Fruit fly (Drosophila melanogaster) whole organism, pupa: ENCODE measurements around the gene CG43307.

Experiments used
- CG10348 ChIP-seq: fragments of 200-800 bp; sonication (Bioruptor generic); IDR thresholded peaks from 2 replicates; pipeline ENCODE4 v1.3.6; 2022; ENCODE audit warnings: missing biosample characterization, missing genetic modification characterization
- CG12605 ChIP-seq: fragments of 200-800 bp; sonication (Bioruptor generic); IDR thresholded peaks from 2 replicates; pipeline ENCODE4 v1.3.6; 2022; ENCODE audit warnings: missing biosample characterization, missing genetic modification characterization
- CG13204 ChIP-seq: fragments of 200-800 bp; sonication (Bioruptor generic); optimal IDR thresholded peaks from 2 replicates; lab custom pipeline; 2018; ENCODE audit warnings: missing biosample characterization, mild to moderate bottlenecking, missing genetic modification characterization, moderate library complexity
- CG14655 ChIP-seq: fragments of 200-800 bp; sonication (Bioruptor generic); optimal IDR thresholded peaks from 3 replicates; lab custom pipeline; 2017; ENCODE audit warnings: mild to moderate bottlenecking, missing biosample characterization, missing genetic modification reagents, missing genetic modification characterization
- CG15710 ChIP-seq: fragments of 200-800 bp; sonication (Bioruptor generic); optimal IDR thresholded peaks from 2 replicates; lab custom pipeline; 2018; ENCODE audit warnings: missing biosample characterization, mild to moderate bottlenecking, missing genetic modification characterization, moderate library complexity
- CG17806 ChIP-seq: fragments of 200-800 bp; sonication (Bioruptor generic); optimal IDR thresholded peaks from 2 replicates; lab custom pipeline; 2018; ENCODE audit warnings: missing biosample characterization, mild to moderate bottlenecking, missing genetic modification characterization, moderate library complexity
- CG32121 ChIP-seq: fragments of 200-800 bp; sonication (Bioruptor generic); IDR thresholded peaks from 2 replicates; pipeline ENCODE4 v1.3.6; 2022; ENCODE audit warnings: missing biosample characterization, missing genetic modification characterization
- CG34367 ChIP-seq: fragments of 200-800 bp; sonication (Bioruptor generic); optimal IDR thresholded peaks from 2 replicates; lab custom pipeline; 2018; ENCODE audit warnings: missing biosample characterization, mild to moderate bottlenecking, missing genetic modification characterization
- CG4496 ChIP-seq: fragments of 200-800 bp; sonication (Bioruptor generic); IDR thresholded peaks from 3 replicates; pipeline ENCODE4 v1.3.6; 2022; ENCODE audit warnings: missing biosample characterization, missing genetic modification characterization
- CG8159 ChIP-seq: fragments of 200-800 bp; sonication (Bioruptor generic); optimal IDR thresholded peaks from 3 replicates; lab custom pipeline; 2018; ENCODE audit warnings: missing biosample characterization, mild to moderate bottlenecking, missing genetic modification characterization, moderate library complexity
- CG8301 ChIP-seq: fragments of 200-800 bp; sonication (Bioruptor generic); optimal IDR thresholded peaks from 2 replicates; lab custom pipeline; 2018; ENCODE audit warnings: missing biosample characterization, mild to moderate bottlenecking, missing genetic modification characterization
- CG9948 ChIP-seq: fragments of 200-800 bp; sonication (Bioruptor generic); optimal IDR thresholded peaks from 2 replicates; lab custom pipeline; 2018; ENCODE audit warnings: missing biosample characterization, mild to moderate bottlenecking, missing genetic modification characterization, moderate library complexity
- D1 ChIP-seq: fragments of 200-800 bp; sonication (Bioruptor generic); optimal IDR thresholded peaks from 2 replicates; lab custom pipeline; 2018; ENCODE audit warnings: missing biosample characterization, mild to moderate bottlenecking, missing genetic modification characterization, moderate library complexity
- EcR ChIP-seq: fragments of 200-800 bp; sonication (Bioruptor generic); optimal IDR thresholded peaks from 3 replicates; lab custom pipeline; 2019; ENCODE audit warnings: missing biosample characterization, missing genetic modification characterization, mild to moderate bottlenecking, moderate library complexity, missing genetic modification reagents
- Ets98B ChIP-seq: fragments of 200-800 bp; sonication (Bioruptor generic); IDR thresholded peaks from 2 replicates; pipeline ENCODE4 v1.3.6; 2022; ENCODE audit warnings: missing biosample characterization, missing genetic modification characterization
- Pif1A ChIP-seq: fragments of 200-800 bp; sonication (Bioruptor generic); optimal IDR thresholded peaks from 3 replicates; lab custom pipeline; 2016; ENCODE audit warnings: missing biosample characterization, missing genetic modification characterization
- Pif1B ChIP-seq: fragments of 200-800 bp; sonication (Bioruptor generic); optimal IDR thresholded peaks from 3 replicates; lab custom pipeline; 2016; ENCODE audit warnings: missing biosample characterization, missing genetic modification characterization
- Snoo ChIP-seq: fragments of 200-800 bp; sonication (Bioruptor generic); optimal IDR thresholded peaks from 3 replicates; lab custom pipeline; 2017; ENCODE audit warnings: missing biosample characterization, mild to moderate bottlenecking, missing genetic modification characterization, inconsistent platforms
- fd96Ca ChIP-seq: fragments of 200-800 bp; sonication (Bioruptor generic); IDR thresholded peaks from 3 replicates; pipeline ENCODE4 v1.3.6; 2022; ENCODE audit warnings: missing biosample characterization, missing genetic modification characterization
- gl ChIP-seq: fragments of 200-800 bp; sonication (Bioruptor generic); optimal IDR thresholded peaks from 2 replicates; lab custom pipeline; 2018; ENCODE audit warnings: missing biosample characterization, mild to moderate bottlenecking, missing genetic modification characterization
- rn ChIP-seq: fragments of 200-800 bp; sonication (Bioruptor generic); IDR thresholded peaks from 2 replicates; pipeline ENCODE4 v1.3.6; 2022; ENCODE audit warnings: missing biosample characterization, missing genetic modification characterization

The CG43307 gene

DNA sequence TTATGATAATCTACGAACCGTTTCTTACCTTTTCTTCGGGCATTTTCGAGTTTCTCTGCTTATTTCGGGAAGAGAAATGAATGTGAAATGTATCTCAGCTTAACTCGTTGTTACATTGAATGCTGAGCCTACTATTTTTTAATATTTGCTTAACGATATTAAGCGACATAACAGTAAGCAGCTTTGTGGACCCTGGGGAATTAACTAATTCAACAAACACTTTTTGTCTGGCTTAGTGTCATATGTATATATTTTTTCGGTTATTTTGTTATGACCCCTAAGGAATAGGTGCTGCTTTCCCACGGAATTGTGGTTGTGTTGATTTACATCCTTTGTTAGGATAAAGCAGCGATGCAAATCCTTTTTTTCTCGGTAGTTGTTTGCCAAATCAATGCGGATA is 7.0 kb downstream of the CG43307 start, which contains the start of gene COX6CL:
COX6CL (minus strand) TSS at position 101 of the 400 bp plus-strand sequence.
- TF ChIP-seq gl (no peak), D1 (no peak), CG13204 (GFP tag; lab: Kevin White, UChicago) (no peak), fd96Ca (no peak), CG10348 (GFP tag; lab: Robert Waterston, UW) (no peak), CG32121 (no peak), CG14655 (no peak), Pif1B (GFP tag; lab: Kevin White, UChicago) (no peak), CG15710 (tag; lab: Kevin White, UChicago) (no peak), Snoo (tag; lab: Kevin White, UChicago) (no peak), CG17806 (tag; lab: Kevin White, UChicago) (no peak), Pif1A (GFP tag; lab: Kevin White, UChicago) (no peak), CG34367 (tag; lab: Kevin White, UChicago) (no peak), CG4496 (no peak), EcR (no peak), Ets98B (no peak), rn (GFP tag; lab: Robert Waterston, UW) (no peak), CG8159 (tag; lab: Kevin White, UChicago) (no peak)
- TF ChIP-seq, all 21 proteins: peak for 0

DNA sequence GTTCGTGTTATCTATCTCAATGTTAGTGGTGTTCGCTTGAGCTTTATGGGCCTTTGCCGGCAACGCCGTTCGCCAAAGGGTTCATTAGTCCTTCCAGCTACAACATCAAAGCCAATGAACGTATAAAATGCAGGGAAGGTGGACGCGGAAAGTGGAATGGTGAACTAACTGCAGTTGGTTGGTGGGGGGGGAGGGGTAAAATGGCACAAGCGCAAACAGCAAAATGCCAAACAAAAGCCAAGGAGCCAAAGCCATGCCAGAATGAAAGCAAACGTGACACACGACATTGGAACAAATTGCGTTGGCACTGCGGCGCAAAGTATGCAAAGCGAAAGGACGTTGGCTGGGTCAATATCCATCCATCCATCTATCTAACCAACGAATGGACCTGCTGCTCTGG is 9.6 kb downstream of the CG43307 start:
- TF ChIP-seq CG10348 (GFP tag; lab: Robert Waterston, UW), result no peak
- no peak for TF ChIP-seq CG17806 (tag; lab: Kevin White, UChicago)
- no peak for TF ChIP-seq D1
- TF ChIP-seq Pif1A (GFP tag; lab: Kevin White, UChicago), result no peak
- no peak for TF ChIP-seq fd96Ca
- TF ChIP-seq CG32121, result no peak
- no peak for TF ChIP-seq gl
- no peak for TF ChIP-seq Ets98B
- TF ChIP-seq Pif1B (GFP tag; lab: Kevin White, UChicago), result no peak
- TF ChIP-seq CG15710 (tag; lab: Kevin White, UChicago), result no peak
- TF ChIP-seq CG8159 (tag; lab: Kevin White, UChicago), result no peak

DNA sequence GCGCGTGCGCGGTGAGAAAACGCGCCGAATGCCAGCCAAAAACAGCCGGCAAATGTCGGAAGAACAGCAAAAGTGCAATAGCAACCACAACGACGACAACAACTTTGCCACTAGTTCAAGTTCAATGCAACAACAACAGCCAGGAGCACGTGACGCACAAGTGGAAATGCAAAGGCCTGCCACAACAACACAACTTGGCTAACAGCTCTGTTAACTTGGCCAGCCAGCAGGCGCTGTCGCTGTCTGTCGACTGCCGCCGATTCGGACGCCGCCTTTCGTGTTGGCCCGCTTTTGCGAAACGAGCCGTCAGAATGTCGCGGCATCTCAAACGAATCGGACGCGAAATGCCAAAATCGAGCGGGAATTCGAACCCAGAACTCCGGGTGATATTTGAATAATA is 12.3 kb downstream of the CG43307 start, which contains the start of gene TrissinR:
TrissinR (plus strand) TSS at position 301 of the 400 bp plus-strand sequence.
- TF ChIP-seq gl (no peak), rn (GFP tag; lab: Robert Waterston, UW) (no peak), EcR (no peak), CG13204 (GFP tag; lab: Kevin White, UChicago) (no peak), CG34367 (tag; lab: Kevin White, UChicago) (no peak), Pif1B (GFP tag; lab: Kevin White, UChicago) (no peak), CG17806 (tag; lab: Kevin White, UChicago) (no peak), CG4496 (no peak), Ets98B (no peak), CG14655 (no peak), CG12605 (GFP tag; lab: Robert Waterston, UW) (no peak), CG8159 (tag; lab: Kevin White, UChicago) (no peak), CG10348 (GFP tag; lab: Robert Waterston, UW) (no peak), CG15710 (tag; lab: Kevin White, UChicago) (no peak), CG9948 (no peak), fd96Ca (no peak; the same call in 2 of the 3 replicates), Snoo (tag; lab: Kevin White, UChicago) (no peak), CG8301 (tag; lab: Kevin White, UChicago) (no peak), Pif1A (GFP tag; lab: Kevin White, UChicago) (no peak)

dm6 chr2L:5856786-5857185 is 45.4 kb downstream of the CG43307 start:
- TF ChIP-seq CG15710 (tag; lab: Kevin White, UChicago), result no peak
- no peak for TF ChIP-seq Pif1A (GFP tag; lab: Kevin White, UChicago)
- no peak for TF ChIP-seq CG9948
- TF ChIP-seq, all 21 proteins: peak for 0
